Worm (Caenorhabditis elegans): ENCODE data around the gene R03H10.1.
"Not testable (repeated sequence)": the region's sequence is repeated elsewhere in the genome, so short reads cannot be mapped to it uniquely, and the experiment has no call there.

R03H10.1 gene

DNA sequence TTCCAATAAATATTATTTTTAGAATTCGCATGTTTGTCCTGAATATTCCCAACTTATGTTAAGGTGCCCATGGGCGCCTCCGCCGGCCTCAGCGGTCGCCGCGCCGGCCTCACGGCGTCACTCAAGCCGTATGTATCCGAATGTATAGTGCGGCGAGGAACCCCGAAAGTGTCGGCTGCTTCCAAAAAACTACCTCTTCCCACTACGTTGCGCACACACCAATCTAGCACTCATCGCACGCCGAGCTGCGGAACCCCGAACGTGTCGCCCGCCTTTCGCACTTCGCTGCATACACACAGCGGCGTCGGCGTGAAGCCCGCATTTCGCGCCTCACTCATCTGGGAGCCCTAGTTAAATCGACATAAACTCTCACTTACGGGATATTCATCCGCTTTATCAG lies 12.2 kb upstream of the R03H10.1 start:
- no peak for TF ChIP-seq hlh-30 (tag; optimal IDR thresholded peaks at IDR 0.05; ENCODE audit: insufficient read depth)
- TF ChIP-seq sox-4 (tag; optimal IDR thresholded peaks at IDR 0.05), result no peak
- TF ChIP-seq pax-1 (tag; optimal IDR thresholded peaks at IDR 0.05), result no peak
- TF ChIP-seq tbx-2 (tag; optimal IDR thresholded peaks at IDR 0.05), result no peak
- no peak for TF ChIP-seq pros-1 (tag; optimal IDR thresholded peaks at IDR 0.05)
- no peak for TF ChIP-seq pha-2 (tag; optimal IDR thresholded peaks at IDR 0.05)
- TF ChIP-seq sdc-2 (tag; optimal IDR thresholded peaks at IDR 0.05), result no peak
- TF ChIP-seq ceh-48 (tag; optimal IDR thresholded peaks at IDR 0.05), result no peak
- no peak for TF ChIP-seq ceh-6 (GFP tag; optimal IDR thresholded peaks at IDR 0.05)

ce11 chrII:4168404-4168803 lies 11.6 kb upstream of the R03H10.1 start, which contains the start of gene R03H10.4:
Gene R03H10.4, minus strand, starts transcription at chrII:4168504.
- not testable (repeated sequence) for TF ChIP-seq nhr-11, odd-2, pat-9 (tag; optimal IDR thresholded peaks at IDR 0.05)

DNA sequence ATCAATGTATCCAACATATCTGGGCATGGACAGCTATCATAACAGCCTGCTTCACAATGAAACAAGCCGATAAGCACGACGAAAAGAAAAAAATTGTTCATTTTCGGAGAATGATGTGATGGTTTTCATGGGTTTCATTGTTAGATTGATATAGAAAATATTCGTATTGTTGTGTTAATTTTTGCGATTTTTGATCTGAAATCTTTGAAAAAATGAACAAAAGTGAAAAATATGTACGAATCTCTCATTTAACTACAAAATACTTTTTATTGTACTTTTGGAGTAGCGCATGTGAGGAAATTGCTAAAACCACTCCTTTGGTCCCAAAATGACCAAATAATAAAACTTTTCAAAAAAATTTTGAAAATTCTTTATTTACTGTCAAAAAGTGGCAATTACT lies 9.5 kb upstream of the R03H10.1 start, which contains the start of gene R03H10.5:
Gene R03H10.5, minus strand, starts transcription at position 101 of the 400 bp plus-strand sequence.
- TF ChIP-seq pha-4 (tag; optimal IDR thresholded peaks at IDR 0.05) (no peak), che-1 (tag; optimal IDR thresholded peaks at IDR 0.05) (no peak), madf-2 (tag; optimal IDR thresholded peaks at IDR 0.05) (no peak), T23F11.4 (GFP tag; optimal IDR thresholded peaks at IDR 0.05) (no peak), dve-1 (tag; optimal IDR thresholded peaks at IDR 0.05) (no peak), ceh-2 (tag; optimal IDR thresholded peaks at IDR 0.05) (no peak), C38D4.7 (GFP tag; optimal IDR thresholded peaks at IDR 0.05) (no peak), elt-2 (tag; optimal IDR thresholded peaks at IDR 0.05) (no peak), ceh-30 (tag; optimal IDR thresholded peaks at IDR 0.05) (no peak), hlh-30 (tag; optimal IDR thresholded peaks at IDR 0.05; ENCODE audit: insufficient read depth) (no peak), odd-2 (tag; optimal IDR thresholded peaks at IDR 0.05) (no peak), eyg-1 (tag; optimal IDR thresholded peaks at IDR 0.05) (no peak), ceh-45 (GFP tag; IDR thresholded peaks at IDR 0.05) (no peak), K09A11.1 (tag; optimal IDR thresholded peaks at IDR 0.05; ENCODE audit: insufficient read depth) (no peak), pros-1 (tag; optimal IDR thresholded peaks at IDR 0.05) (no peak), fkh-6 (tag; optimal IDR thresholded peaks at IDR 0.05) (no peak), sox-2 (GFP tag; IDR thresholded peaks at IDR 0.05) (no peak)

DNA sequence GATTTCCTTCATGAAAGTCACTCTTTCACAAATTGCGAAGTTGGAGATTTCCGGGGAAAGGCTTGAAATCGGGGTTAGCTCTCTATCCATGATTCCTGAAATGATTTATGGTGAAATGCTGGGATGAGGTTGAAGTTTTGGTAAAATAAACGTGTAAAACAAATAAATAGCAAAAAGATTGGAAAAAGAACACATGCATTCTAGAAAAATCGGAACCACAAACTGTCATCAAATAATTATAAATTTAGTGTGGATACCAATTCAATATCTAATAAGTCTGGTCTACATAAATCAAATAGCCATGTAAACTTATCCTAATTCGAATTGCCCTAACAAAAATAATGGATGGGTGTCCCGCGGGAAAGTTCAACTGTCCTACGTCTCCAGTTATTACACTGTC lies 6.7 kb upstream of the R03H10.1 start, which contains the start of gene R03H10.6:
Gene R03H10.6, minus strand, starts transcription at position 101 of the 400 bp plus-strand sequence.
- TF ChIP-seq T23F11.4 (GFP tag; optimal IDR thresholded peaks at IDR 0.05) (no peak), tbx-7 (tag; optimal IDR thresholded peaks at IDR 0.05) (no peak), ceh-30 (tag; optimal IDR thresholded peaks at IDR 0.05) (no peak), ttx-3 (tag; optimal IDR thresholded peaks at IDR 0.05) (no peak), C38D4.7 (GFP tag; optimal IDR thresholded peaks at IDR 0.05) (no peak), pqm-1 (tag; optimal IDR thresholded peaks at IDR 0.05) (no peak), che-1 (tag; optimal IDR thresholded peaks at IDR 0.05) (no peak), fkh-6 (tag; optimal IDR thresholded peaks at IDR 0.05) (no peak)

DNA sequence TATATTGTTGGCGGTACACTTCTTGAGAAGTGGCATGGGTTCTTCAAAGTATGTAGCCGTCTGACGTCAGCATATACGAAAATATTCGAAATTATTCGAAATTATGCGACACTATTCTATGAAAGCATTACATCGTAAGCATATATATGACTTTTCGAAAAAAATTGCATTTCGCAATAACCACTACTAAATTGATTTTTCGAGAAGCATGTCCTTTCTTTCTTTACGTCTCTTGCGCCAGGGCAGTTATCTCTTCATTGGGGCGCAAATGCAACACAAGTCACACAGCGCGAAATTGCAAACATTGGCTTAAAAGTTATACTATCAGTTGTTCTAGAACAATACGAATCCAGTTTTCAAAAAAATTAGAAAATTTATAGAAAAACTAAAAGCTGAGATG lies 6.2 kb upstream of the R03H10.1 start:
- no peak for TF ChIP-seq ceh-6 (GFP tag; optimal IDR thresholded peaks at IDR 0.05)
- no peak for TF ChIP-seq ceh-34 (tag; optimal IDR thresholded peaks at IDR 0.05)
- no peak for TF ChIP-seq ztf-16 (tag; optimal IDR thresholded peaks at IDR 0.05)
- TF ChIP-seq sdc-2 (tag; optimal IDR thresholded peaks at IDR 0.05), result no peak
- TF ChIP-seq unc-86 (tag; optimal IDR thresholded peaks at IDR 0.05), result no peak
- no peak for TF ChIP-seq ceh-31 (tag; optimal IDR thresholded peaks at IDR 0.05)
- no peak for TF ChIP-seq pag-3 (tag; optimal IDR thresholded peaks at IDR 0.05; ENCODE audit: borderline replicate concordance)
- no peak for TF ChIP-seq ceh-45 (GFP tag; IDR thresholded peaks at IDR 0.05)
- TF ChIP-seq pros-1 (tag; optimal IDR thresholded peaks at IDR 0.05), result no peak
- no peak for TF ChIP-seq pha-2 (tag; optimal IDR thresholded peaks at IDR 0.05)
- TF ChIP-seq Y22D7AL.16 (tag; optimal IDR thresholded peaks at IDR 0.05), result no peak
- no peak for TF ChIP-seq ceh-48 (tag; optimal IDR thresholded peaks at IDR 0.05)
- TF ChIP-seq C38D4.7 (GFP tag; optimal IDR thresholded peaks at IDR 0.05), result no peak
- TF ChIP-seq unc-55 (GFP tag; optimal IDR thresholded peaks at IDR 0.05), result no peak
- TF ChIP-seq tbx-7 (tag; optimal IDR thresholded peaks at IDR 0.05), result no peak
- TF ChIP-seq hlh-15 (tag; optimal IDR thresholded peaks at IDR 0.05), result no peak
